Worm (Caenorhabditis elegans) whole organism, young adult: Measurements from ENCODE around the gene F32D8.12.

ENCODE experiments used
- B0261.1 ChIP-seq: sonication (generic microtip); optimal IDR thresholded peaks from 2 replicates; lab custom pipeline; 2016; ENCODE audit warnings: mild to moderate bottlenecking, missing genetic modification characterization, moderate library complexity, missing compliant biosample characterization
- B0336.3 ChIP-seq: fragments of 200-800 bp; sonication (Bioruptor generic); IDR thresholded peaks from 2 replicates; pipeline ENCODE4 v1.3.6; 2022; ENCODE audit warnings: missing genetic modification characterization, missing compliant biosample characterization
- C06A6.2 ChIP-seq: fragments of 200-800 bp; sonication (Bioruptor generic); conservative IDR thresholded peaks from 2 replicates; pipeline ENCODE4 v1.3.6; 2022; ENCODE audit warnings: missing genetic modification characterization, missing compliant biosample characterization
- D2030.7 ChIP-seq: fragments of 200-800 bp; sonication (Bioruptor generic); IDR thresholded peaks from 2 replicates; pipeline ENCODE4 v1.3.6; 2022; ENCODE audit warnings: missing genetic modification reagents, missing genetic modification characterization, missing compliant biosample characterization
- F33H1.4 ChIP-seq: fragments of 200-800 bp; sonication (Bioruptor generic); IDR thresholded peaks from 2 replicates; pipeline ENCODE4 v1.3.6; 2022; ENCODE audit warnings: missing genetic modification reagents, missing genetic modification characterization, missing compliant biosample characterization
- F57A8.1 ChIP-seq: fragments of 200-800 bp; sonication (Bioruptor generic); optimal IDR thresholded peaks from 2 replicates; lab custom pipeline; 2018; ENCODE audit warnings: mild to moderate bottlenecking, missing genetic modification characterization, moderate library complexity, missing compliant biosample characterization
- F57C9.4 ChIP-seq: sonication (generic microtip); optimal IDR thresholded peaks from 2 replicates; lab custom pipeline; 2017; ENCODE audit warnings: mild to moderate bottlenecking, missing genetic modification characterization, missing compliant biosample characterization
- aptf-2 ChIP-seq: fragments of 200-800 bp; sonication (Bioruptor generic); conservative IDR thresholded peaks from 2 replicates; pipeline ENCODE4 v1.3.6; 2022; ENCODE audit warnings: missing genetic modification reagents, missing genetic modification characterization, missing compliant biosample characterization
- attf-3 ChIP-seq: fragments of 200-800 bp; sonication (Bioruptor generic); conservative IDR thresholded peaks from 2 replicates; pipeline ENCODE4 v1.3.6; 2022; ENCODE audit warnings: missing genetic modification reagents, missing genetic modification characterization, missing compliant biosample characterization
- attf-5 ChIP-seq: fragments of 200-800 bp; sonication (Bioruptor generic); optimal IDR thresholded peaks from 2 replicates; lab custom pipeline; 2018; ENCODE audit warnings: mild to moderate bottlenecking, missing genetic modification characterization, missing compliant biosample characterization
- ccch-3 ChIP-seq: fragments of 200-800 bp; sonication (Bioruptor generic); optimal IDR thresholded peaks from 2 replicates; lab custom pipeline; 2018; ENCODE audit warnings: mild to moderate bottlenecking, missing genetic modification characterization, missing compliant biosample characterization
- hlh-26 ChIP-seq: fragments of 200-800 bp; sonication (Bioruptor generic); conservative IDR thresholded peaks from 2 replicates; pipeline ENCODE4 v1.3.6; 2022; ENCODE audit warnings: missing genetic modification reagents, missing genetic modification characterization, missing compliant biosample characterization
- let-526 ChIP-seq: fragments of 200-800 bp; sonication (Bioruptor generic); IDR thresholded peaks from 2 replicates; pipeline ENCODE4 v1.3.6; 2022; ENCODE audit warnings: missing genetic modification reagents, missing genetic modification characterization, missing compliant biosample characterization
- madf-10 ChIP-seq: sonication (generic microtip); optimal IDR thresholded peaks from 2 replicates; lab custom pipeline; 2016; ENCODE audit warnings: mild to moderate bottlenecking, missing genetic modification characterization, missing compliant biosample characterization
- madf-3 ChIP-seq: fragments of 200-800 bp; sonication (Bioruptor generic); IDR thresholded peaks from 2 replicates; pipeline ENCODE4 v1.3.6; 2022; ENCODE audit warnings: missing genetic modification reagents, missing genetic modification characterization, missing compliant biosample characterization
- madf-8 ChIP-seq: fragments of 200-800 bp; sonication (Bioruptor generic); conservative IDR thresholded peaks from 2 replicates; pipeline ENCODE4 v1.3.6; 2022; ENCODE audit warnings: missing genetic modification reagents, missing genetic modification characterization, missing compliant biosample characterization
- nhr-179 ChIP-seq: sonication (generic microtip); optimal IDR thresholded peaks from 2 replicates; lab custom pipeline; 2016; ENCODE audit warnings: mild to moderate bottlenecking, missing genetic modification characterization, missing compliant biosample characterization
- snpc-1.1 ChIP-seq: sonication (generic microtip); optimal IDR thresholded peaks from 2 replicates; lab custom pipeline; 2017; ENCODE audit warnings: missing genetic modification characterization, mild to moderate bottlenecking, missing compliant biosample characterization, antibody characterized with exemption, moderate library complexity, missing genotype, missing genetic modification reagents; ENCODE audit not compliant: insufficient read depth
- snpc-1.3 ChIP-seq: sonication (generic microtip); optimal IDR thresholded peaks from 2 replicates; lab custom pipeline; 2017; ENCODE audit warnings: missing genetic modification characterization, mild to moderate bottlenecking, missing compliant biosample characterization, antibody characterized with exemption, moderate library complexity, missing genotype, missing genetic modification reagents; ENCODE audit not compliant: insufficient read depth
- sptf-2 ChIP-seq: fragments of 200-800 bp; sonication (Bioruptor generic); optimal IDR thresholded peaks from 2 replicates; lab custom pipeline; 2018; ENCODE audit warnings: mild to moderate bottlenecking, missing genetic modification characterization, missing compliant biosample characterization
- tbp1 ChIP-seq: fragments of 200-800 bp; sonication (Bioruptor generic); optimal IDR thresholded peaks from 2 replicates; lab custom pipeline; 2018; ENCODE audit warnings: mild to moderate bottlenecking, missing genetic modification characterization, missing compliant biosample characterization

F32D8.12 gene

ce11 chrV:10846893-10847292, 43.9 kb downstream of the F32D8.12 start, which contains the start of gene C29A12.6:
Gene C29A12.6 (plus strand): TSS chrV:10847193.
- no peak for TF ChIP-seq F57C9.4 (tag; lab: Kevin White, UChicago)
- no peak for TF ChIP-seq nhr-179 (tag; lab: Kevin White, UChicago)
- no peak for TF ChIP-seq attf-5 (GFP tag; lab: Kevin White, UChicago)
- no peak for TF ChIP-seq ccch-3
- TF ChIP-seq hlh-26 (GFP tag; lab: Robert Waterston, UW) = no peak
- no peak for TF ChIP-seq F57A8.1 (GFP tag; lab: Kevin White, UChicago)
- no peak for TF ChIP-seq D2030.7 (GFP tag; lab: Robert Waterston, UW)
- TF ChIP-seq tbp1 = no peak
- no peak for TF ChIP-seq sptf-2 (GFP tag; lab: Kevin White, UChicago)
- no peak for TF ChIP-seq madf-8 (GFP tag; lab: Robert Waterston, UW)
- no peak for TF ChIP-seq F33H1.4 (GFP tag; lab: Robert Waterston, UW)
- no peak for TF ChIP-seq madf-10 (tag; lab: Kevin White, UChicago)
- TF ChIP-seq B0261.1 (tag; lab: Kevin White, UChicago) = no peak
- TF ChIP-seq, all 124 proteins: peak for 0

- no peak for TF ChIP-seq attf-3 (GFP tag; lab: Robert Waterston, UW)
- TF ChIP-seq tbp1 = no peak
Measured at ce11 chrV:10839398-10839797, 51.4 kb downstream of the F32D8.12 start.

ce11 chrV:10838204-10838603, 52.6 kb downstream of the F32D8.12 start:
- no peak for TF ChIP-seq let-526 (GFP tag; lab: Robert Waterston, UW)
- TF ChIP-seq aptf-2 = no peak
- TF ChIP-seq B0336.3 (GFP tag; lab: Robert Waterston, UW) = no peak
- TF ChIP-seq snpc-1.1 (tag; lab: Kevin White, UChicago) = no peak
- no peak for TF ChIP-seq C06A6.2 (GFP tag; lab: Robert Waterston, UW)
- no peak for TF ChIP-seq madf-3 (GFP tag; lab: Robert Waterston, UW)
- no peak for TF ChIP-seq ccch-3
- TF ChIP-seq snpc-1.3 (tag; lab: Kevin White, UChicago) = no peak
